Fruit fly (Drosophila melanogaster): ENCODE measurements around the gene RpL30.

RpL30 gene

DNA sequence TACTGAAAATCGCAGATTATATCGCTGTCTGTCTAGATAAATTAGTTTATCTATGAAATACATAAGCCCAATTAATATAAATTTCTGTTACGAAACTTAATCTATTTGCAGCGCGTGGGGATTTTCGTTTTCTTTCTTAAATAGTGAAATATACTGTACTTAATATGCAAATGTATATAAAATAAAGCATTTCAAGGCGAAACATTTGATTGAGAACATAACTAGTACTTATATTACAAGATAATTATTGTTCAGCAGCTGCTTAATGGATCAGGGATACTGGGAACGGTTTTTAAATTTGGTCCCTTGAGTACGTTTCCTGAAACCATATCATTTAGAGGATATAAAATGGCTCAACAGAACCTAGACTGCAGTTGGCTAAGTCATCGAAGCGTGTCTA is 16.9 kb downstream of the RpL30 start, which contains the start of gene CG46465:
Gene CG46465 (plus strand): TSS at position 301 of the 400 bp plus-strand sequence.
- TF ChIP-seq Dll (optimal IDR thresholded peaks at IDR 0.05) (no peak), pan (optimal IDR thresholded peaks at IDR 0.05) (no peak), psq (optimal IDR thresholded peaks at IDR 0.05) (no peak), CG8478 (optimal IDR thresholded peaks at IDR 0.05) (no peak), usp (GFP tag; optimal IDR thresholded peaks at IDR 0.05) (no peak), EcR (GFP tag; optimal IDR thresholded peaks at IDR 0.05) (no peak)

DNA sequence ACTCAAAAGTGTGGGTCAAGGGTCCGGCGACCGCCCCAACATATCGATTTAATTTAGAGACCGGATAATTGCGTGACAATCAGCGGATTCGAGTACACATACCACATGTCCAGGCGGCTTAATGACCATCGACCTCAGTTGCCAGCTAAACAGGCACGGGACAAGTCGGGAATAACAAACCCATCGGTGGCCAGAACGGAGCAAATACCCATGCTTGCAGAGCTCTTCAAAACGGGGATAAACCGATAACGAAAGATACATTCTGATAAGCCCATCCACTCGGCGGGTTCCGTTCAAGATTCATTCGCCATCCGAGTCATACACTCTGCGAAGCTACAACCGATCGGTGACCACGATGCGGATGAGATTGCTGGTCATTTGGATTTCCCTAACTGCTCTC is 18.4 kb downstream of the RpL30 start, which contains the start of gene CG15169:
Gene CG15169 (plus strand): TSS at position 301 of the 400 bp plus-strand sequence.
- no peak for TF ChIP-seq Dll (optimal IDR thresholded peaks at IDR 0.05)
- no peak for TF ChIP-seq psq (optimal IDR thresholded peaks at IDR 0.05)
- TF ChIP-seq usp (GFP tag; optimal IDR thresholded peaks at IDR 0.05) = no peak
- TF ChIP-seq EcR (GFP tag; optimal IDR thresholded peaks at IDR 0.05) = no peak
- TF ChIP-seq CG8478 (optimal IDR thresholded peaks at IDR 0.05) = no peak
- no peak for TF ChIP-seq pan (optimal IDR thresholded peaks at IDR 0.05)

DNA sequence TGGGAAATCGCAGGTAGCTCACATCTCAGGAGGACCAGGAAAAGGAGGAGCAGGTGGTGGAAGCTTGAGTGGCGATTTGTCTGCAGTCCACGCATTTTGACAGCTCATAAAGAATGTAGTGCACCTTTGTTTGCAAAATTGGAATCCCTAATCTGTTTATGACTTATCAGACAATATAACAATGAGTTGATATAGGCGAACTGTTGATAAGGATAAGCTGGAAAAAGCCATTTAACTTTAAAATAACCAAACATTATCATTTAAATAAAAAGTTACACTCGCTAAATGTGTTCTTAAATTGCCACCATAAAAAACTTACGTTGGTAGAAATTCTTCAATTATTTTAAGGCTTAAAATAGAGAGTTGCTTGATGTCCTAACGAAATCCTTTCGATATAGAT is 19.0 kb downstream of the RpL30 start, which contains the start of gene CG15170:
Gene CG15170 (minus strand): TSS at position 101 of the 400 bp plus-strand sequence.
- no peak for TF ChIP-seq CG8478 (optimal IDR thresholded peaks at IDR 0.05)
- no peak for TF ChIP-seq usp (GFP tag; optimal IDR thresholded peaks at IDR 0.05)
- TF ChIP-seq Dll (optimal IDR thresholded peaks at IDR 0.05) = no peak
- no peak for TF ChIP-seq psq (optimal IDR thresholded peaks at IDR 0.05)
- TF ChIP-seq pan (optimal IDR thresholded peaks at IDR 0.05) = no peak
- TF ChIP-seq EcR (GFP tag; optimal IDR thresholded peaks at IDR 0.05) = no peak

DNA sequence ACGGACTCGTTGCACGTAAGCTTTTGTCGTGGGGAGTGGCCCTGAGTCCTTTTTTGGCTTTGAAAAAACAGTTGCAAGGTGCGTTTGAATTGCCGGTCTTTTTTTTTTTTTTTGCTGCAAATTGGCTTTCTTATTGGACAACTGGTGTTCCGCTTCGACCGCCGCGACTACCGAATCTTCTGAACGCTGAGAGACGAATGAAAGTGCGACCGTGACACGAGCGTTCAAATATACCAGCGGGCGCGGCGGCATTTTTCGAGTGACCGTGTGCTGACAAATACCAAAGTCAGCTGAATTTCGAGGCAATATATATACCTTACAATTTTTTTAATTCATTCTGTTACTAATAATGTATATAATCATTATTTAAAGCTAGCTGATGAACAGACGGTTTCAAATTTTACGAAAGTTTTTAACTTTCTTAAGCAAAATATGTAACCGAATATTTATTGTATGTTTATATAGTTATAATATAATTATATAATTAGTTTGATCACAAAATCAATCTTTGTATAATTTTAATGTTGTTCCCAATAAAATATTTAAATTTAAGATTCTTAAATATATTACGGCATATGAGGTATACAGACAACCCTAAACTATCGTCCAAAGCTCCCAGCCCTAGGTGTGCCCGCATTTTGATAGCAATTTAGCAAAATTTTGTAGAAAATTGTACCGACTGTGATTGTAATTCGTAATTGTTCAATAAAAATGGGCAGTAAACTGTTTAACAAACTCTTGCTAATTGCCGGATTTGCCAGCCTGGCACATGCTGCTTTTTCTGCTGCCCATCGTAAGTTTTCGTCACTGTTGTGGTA is 21.8 kb downstream of the RpL30 start, which contains the start of the genes Swip-1 and EMC5:
Gene Swip-1 (minus strand): TSS at position 203 of the 818 bp plus-strand sequence.
Gene EMC5 (plus strand): TSS at position 630 of the 818 bp plus-strand sequence.
- TF ChIP-seq pan (optimal IDR thresholded peaks at IDR 0.05) (no peak), EcR (GFP tag; optimal IDR thresholded peaks at IDR 0.05) (no peak), CG8478 (optimal IDR thresholded peaks at IDR 0.05) (no peak), psq (optimal IDR thresholded peaks at IDR 0.05) (no peak), usp (GFP tag; optimal IDR thresholded peaks at IDR 0.05) (no peak), Dll (optimal IDR thresholded peaks at IDR 0.05) (no peak)

DNA sequence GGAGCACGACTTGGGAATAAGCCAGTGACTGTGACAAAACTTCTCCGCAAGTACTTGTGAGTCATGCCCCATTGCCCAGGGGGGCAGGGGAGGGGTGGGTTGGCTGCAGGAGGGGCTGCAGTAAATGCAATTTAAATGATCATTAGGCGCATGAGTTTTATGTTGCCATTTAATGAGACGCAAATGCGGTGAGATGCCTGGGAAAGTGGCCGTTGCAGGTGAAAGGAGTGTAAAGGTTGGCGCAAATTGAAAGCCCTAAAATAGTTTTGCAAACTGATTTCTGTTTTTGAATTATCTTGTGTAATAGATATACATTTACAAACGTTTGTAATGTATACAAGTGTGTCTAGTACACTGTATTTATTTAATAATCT is 23.0 kb downstream of the RpL30 start:
- TF ChIP-seq EcR (GFP tag; optimal IDR thresholded peaks at IDR 0.05) = no peak

DNA sequence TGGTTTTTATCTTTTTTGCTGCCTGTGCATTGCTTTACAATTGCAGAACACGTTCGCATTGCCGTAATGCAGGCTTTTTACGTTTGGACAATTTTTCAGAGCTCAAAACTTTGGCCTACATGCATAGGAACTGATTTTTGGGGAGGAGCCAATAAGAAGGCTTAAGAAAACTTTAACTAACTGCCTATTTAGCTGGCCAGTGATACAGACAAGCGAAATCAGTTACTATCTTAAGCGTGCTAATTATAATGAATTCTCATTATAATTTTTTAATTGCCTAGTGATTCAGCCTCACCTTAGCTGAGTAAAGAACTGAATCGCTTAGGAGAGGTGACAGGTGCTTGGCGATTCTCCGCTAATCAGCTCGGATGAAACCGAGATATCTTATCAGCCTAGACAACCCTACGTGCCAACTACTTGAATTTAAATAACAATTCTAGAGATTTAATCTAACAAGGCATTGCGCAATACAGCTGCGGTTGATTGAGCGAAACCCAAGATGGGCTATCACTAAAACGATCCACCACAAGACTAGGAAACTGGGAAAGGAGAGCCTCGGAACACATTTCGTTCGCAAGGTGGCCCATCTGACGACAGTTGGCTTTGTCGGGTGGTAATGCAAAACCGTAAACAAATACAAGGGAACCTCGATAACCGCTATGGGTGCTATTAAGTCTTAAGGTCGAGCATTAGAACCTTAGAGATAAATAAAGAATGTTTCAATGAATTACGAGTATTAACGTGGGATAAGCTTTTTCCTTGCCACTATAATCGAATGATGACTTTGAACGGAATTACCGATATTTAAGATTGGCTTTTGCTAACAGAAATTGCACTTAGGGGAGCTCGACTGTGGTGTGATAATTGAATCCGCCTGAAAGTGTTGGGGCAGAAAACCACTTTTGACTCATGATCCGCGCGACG is 23.6 kb downstream of the RpL30 start:
- TF ChIP-seq CG8478 (optimal IDR thresholded peaks at IDR 0.05) = no peak
- no peak for TF ChIP-seq psq (optimal IDR thresholded peaks at IDR 0.05)
- no peak for TF ChIP-seq usp (GFP tag; optimal IDR thresholded peaks at IDR 0.05)
- no peak for TF ChIP-seq EcR (GFP tag; optimal IDR thresholded peaks at IDR 0.05)
- no peak for TF ChIP-seq pan (optimal IDR thresholded peaks at IDR 0.05)

DNA sequence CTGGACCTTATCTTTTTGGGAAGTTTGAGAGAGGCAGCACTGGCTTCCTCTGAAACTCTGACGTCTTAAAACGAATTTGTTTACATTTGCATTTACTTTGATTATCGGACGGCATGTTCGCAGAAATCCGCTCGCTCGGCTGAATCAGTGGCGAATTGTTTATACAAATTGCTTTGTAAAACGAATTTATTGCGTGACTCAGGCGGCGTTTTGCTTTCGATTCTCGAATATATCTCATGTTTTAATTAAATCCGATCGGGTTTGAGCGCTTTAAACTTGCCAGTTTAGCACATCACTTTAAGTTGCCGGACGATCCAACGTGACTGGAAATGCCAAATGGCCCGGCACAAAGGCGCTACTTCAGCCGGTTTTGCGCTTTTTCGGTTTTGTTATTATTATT is 24.9 kb downstream of the RpL30 start:
- TF ChIP-seq EcR (GFP tag; optimal IDR thresholded peaks at IDR 0.05) = no peak
- no peak for TF ChIP-seq psq (optimal IDR thresholded peaks at IDR 0.05)
- no peak for TF ChIP-seq usp (GFP tag; optimal IDR thresholded peaks at IDR 0.05)
- TF ChIP-seq pan (optimal IDR thresholded peaks at IDR 0.05) = no peak
- no peak for TF ChIP-seq Dll (optimal IDR thresholded peaks at IDR 0.05)

DNA sequence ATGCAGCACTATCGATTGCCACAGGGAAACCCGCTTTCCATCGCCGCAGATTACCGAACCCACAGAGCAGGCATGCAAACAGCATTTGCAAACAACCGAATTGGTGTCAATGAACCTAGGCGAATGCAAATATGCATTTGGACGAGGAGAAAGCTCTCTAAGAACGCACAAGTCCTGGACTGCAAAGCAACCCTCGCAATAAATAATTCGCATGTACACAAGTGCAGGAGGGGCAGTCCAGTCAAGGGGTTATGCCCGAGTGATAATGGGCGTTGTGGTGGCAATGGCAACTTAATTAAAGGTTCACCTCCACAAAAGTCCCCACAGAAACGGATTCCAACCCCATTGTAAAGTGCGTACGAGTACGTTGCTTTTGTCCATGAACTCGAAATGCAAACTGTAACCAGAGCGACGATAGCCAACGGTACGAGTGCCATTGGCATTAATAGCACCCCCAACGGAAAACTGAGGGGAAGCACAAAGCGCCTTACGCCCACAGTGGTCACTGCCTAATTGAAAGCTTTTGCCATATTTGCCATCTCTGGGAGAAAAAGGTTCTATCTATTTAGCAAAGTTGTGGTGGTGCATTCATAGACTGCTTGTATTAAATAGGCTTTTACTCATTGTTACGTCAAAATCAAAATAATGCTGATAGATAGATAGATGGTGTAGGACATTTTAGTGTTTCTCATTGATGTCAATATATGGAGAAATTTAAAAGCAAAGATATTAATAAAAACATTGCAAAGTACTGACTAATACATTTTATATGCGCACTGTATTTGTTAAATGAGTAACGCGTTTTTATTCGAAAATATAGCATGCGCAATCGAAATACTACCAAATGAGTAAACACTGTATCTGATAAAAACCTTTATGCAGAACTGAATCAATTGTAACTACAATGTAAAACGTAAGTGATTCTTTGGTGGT is 26.0 kb downstream of the RpL30 start:
- no peak for TF ChIP-seq psq (optimal IDR thresholded peaks at IDR 0.05)
- TF ChIP-seq usp (GFP tag; optimal IDR thresholded peaks at IDR 0.05) = no peak
- no peak for TF ChIP-seq CG8478 (optimal IDR thresholded peaks at IDR 0.05)
- TF ChIP-seq Dll (optimal IDR thresholded peaks at IDR 0.05) = no peak
- no peak for TF ChIP-seq EcR (GFP tag; optimal IDR thresholded peaks at IDR 0.05)
- TF ChIP-seq pan (optimal IDR thresholded peaks at IDR 0.05) = no peak

DNA sequence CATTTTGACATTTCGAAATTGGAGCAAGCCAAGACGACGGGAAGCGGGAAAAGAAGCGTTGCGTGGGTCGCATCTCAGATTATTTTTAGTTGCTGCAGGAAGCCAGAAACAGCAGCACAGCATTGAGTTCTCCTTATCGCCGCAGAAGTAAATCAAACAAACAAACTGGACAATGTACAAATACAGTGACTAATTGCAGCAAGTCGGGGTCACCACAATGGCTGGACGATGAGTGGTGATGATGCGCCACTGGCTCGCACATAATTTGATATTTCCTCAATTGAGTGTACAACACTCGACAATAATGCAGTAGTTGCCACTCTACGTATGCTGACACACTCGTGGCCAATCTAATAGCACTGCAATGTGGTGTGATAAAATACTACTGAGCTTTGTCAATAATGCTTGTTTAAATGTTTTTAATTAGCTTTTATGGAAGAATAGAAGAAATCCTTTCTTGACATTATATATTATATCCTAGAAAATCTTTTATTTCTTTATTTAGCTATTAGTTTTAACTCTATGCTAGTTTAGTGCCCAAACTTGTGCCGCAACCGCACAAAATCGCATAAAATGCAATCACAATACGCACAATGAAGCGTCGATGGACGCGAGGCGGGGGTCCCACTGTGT is 27.0 kb downstream of the RpL30 start:
- TF ChIP-seq usp (GFP tag; optimal IDR thresholded peaks at IDR 0.05) = no peak
- TF ChIP-seq EcR (GFP tag; optimal IDR thresholded peaks at IDR 0.05) = no peak
- no peak for TF ChIP-seq Dll (optimal IDR thresholded peaks at IDR 0.05)
- no peak for TF ChIP-seq pan (optimal IDR thresholded peaks at IDR 0.05)
- TF ChIP-seq psq (optimal IDR thresholded peaks at IDR 0.05) = no peak
- TF ChIP-seq CG8478 (optimal IDR thresholded peaks at IDR 0.05) = no peak

DNA sequence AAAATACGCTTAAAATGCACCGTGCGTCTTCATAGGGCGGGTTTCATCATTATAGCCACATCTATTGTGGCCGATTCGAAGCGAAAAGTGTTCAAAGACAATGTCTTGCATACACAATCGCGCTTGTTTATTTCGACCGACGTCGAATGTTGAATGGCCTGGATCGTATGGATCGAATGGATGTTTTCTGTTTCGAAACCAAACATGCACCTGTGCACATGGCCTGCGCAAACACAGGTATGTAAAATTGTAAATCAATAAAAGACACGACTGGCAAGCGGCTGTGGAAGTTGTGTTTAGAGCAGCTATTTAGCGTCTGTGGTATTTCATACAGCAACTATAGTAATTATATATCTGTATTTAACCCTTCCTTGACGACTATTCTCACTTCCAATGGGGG is 27.6 kb downstream of the RpL30 start:
- TF ChIP-seq EcR (GFP tag; optimal IDR thresholded peaks at IDR 0.05) = no peak
- no peak for TF ChIP-seq psq (optimal IDR thresholded peaks at IDR 0.05)
- no peak for TF ChIP-seq usp (GFP tag; optimal IDR thresholded peaks at IDR 0.05)
- no peak for TF ChIP-seq Dll (optimal IDR thresholded peaks at IDR 0.05)
- no peak for TF ChIP-seq pan (optimal IDR thresholded peaks at IDR 0.05)
- no peak for TF ChIP-seq CG8478 (optimal IDR thresholded peaks at IDR 0.05)

Data from whole organism.